Worm (Caenorhabditis elegans) whole organism, mixed stage, embryonic: Measurements from ENCODE around the gene R02D5.3.

Source experiments
- pha-4 ChIP-seq: fragments of 150-350 bp; optimal IDR thresholded peaks from 2 replicates; lab custom pipeline; 2018; ENCODE audit warnings: missing biosample characterization, missing genetic modification reagents, missing genetic modification characterization
- sptf-1 ChIP-seq: sonication (generic microtip); optimal IDR thresholded peaks from 2 replicates; lab custom pipeline; 2017; ENCODE audit warnings: mild to moderate bottlenecking, missing genetic modification characterization, moderate library complexity, missing compliant biosample characterization
- unc-62 ChIP-seq: fragments of 150-350 bp; optimal IDR thresholded peaks from 2 replicates; lab custom pipeline; 2014; ENCODE audit warnings: missing biosample characterization, missing genetic modification reagents, missing genetic modification characterization

ce11 chrV:14446453-14446852, 36.5 kb upstream of the R02D5.3 start:
- TF ChIP-seq unc-62 (GFP tag; lab: Kevin White, UChicago) (no peak), sptf-1 (tag; lab: Kevin White, UChicago) (no peak), pha-4 (tag; lab: Kevin White, UChicago) (no peak)
